Fruit fly (Drosophila melanogaster): Measurements from ENCODE around the gene enc.

The enc gene

dm6 chr3L:3785002-3785661, 33.3 kb upstream of the enc start:
- TF ChIP-seq Dfd (GFP tag; optimal IDR thresholded peaks at IDR 0.05) (peak; percentile 36), rgr (GFP tag; optimal IDR thresholded peaks at IDR 0.05) (peak; percentile 99), Hr83 (GFP tag; optimal IDR thresholded peaks at IDR 0.05; ENCODE audit: poor library complexity, severe bottlenecking) (peak; percentile 74), CG9705 (GFP tag; optimal IDR thresholded peaks at IDR 0.05) (peak; percentile 46), Rel (GFP tag; optimal IDR thresholded peaks at IDR 0.05) (peak; percentile 96), Rel (tag; optimal IDR thresholded peaks at IDR 0.05) (no peak), ey (GFP tag; optimal IDR thresholded peaks at IDR 0.05) (peak; percentile 99), CG32264 (GFP tag; optimal IDR thresholded peaks at IDR 0.05) (peak; percentile 99), fru (GFP tag; optimal IDR thresholded peaks at IDR 0.05) (peak; percentile 99), Hr78 (GFP tag; optimal IDR thresholded peaks at IDR 0.05) (no peak), brk (GFP tag; optimal IDR thresholded peaks at IDR 0.05) (peak; percentile 89), Myc (optimal IDR thresholded peaks at IDR 0.05) (no peak), dl (GFP tag; optimal IDR thresholded peaks at IDR 0.05; ENCODE audit: insufficient read depth in 1 of 2, partially characterized antibody in 2 of 2) (no peak), Abd-B (GFP tag; optimal IDR thresholded peaks at IDR 0.05) (no peak), woc (GFP tag; optimal IDR thresholded peaks at IDR 0.05) (peak; percentile 98), usp (GFP tag; optimal IDR thresholded peaks at IDR 0.05) (no peak), sage (GFP tag; optimal IDR thresholded peaks at IDR 0.05) (peak; percentile 94), HLH106 (tag; optimal IDR thresholded peaks at IDR 0.05) (peak; percentile 91), Jra (GFP tag; optimal IDR thresholded peaks at IDR 0.05) (peak; percentile 90), OdsH (GFP tag; optimal IDR thresholded peaks at IDR 0.05) (peak; percentile 98), h (GFP tag; optimal IDR thresholded peaks at IDR 0.05) (peak; percentile 99), lola (GFP tag; optimal IDR thresholded peaks at IDR 0.05) (no peak), sv (GFP tag; optimal IDR thresholded peaks at IDR 0.05) (peak; percentile 87), psq (GFP tag; optimal IDR thresholded peaks at IDR 0.05) (peak; percentile 98), dmrt93B (GFP tag; optimal IDR thresholded peaks at IDR 0.05) (peak; percentile 88), Sp1 (GFP tag; optimal IDR thresholded peaks at IDR 0.05) (peak; percentile 94), CrebA (GFP tag; optimal IDR thresholded peaks at IDR 0.05; ENCODE audit: borderline replicate concordance) (peak; percentile 92), dsf (GFP tag; optimal IDR thresholded peaks at IDR 0.05; ENCODE audit: borderline replicate concordance) (peak; percentile 87), tai (GFP tag; optimal IDR thresholded peaks at IDR 0.05) (peak; percentile 92), Dif (GFP tag; optimal IDR thresholded peaks at IDR 0.05; ENCODE audit: partially characterized antibody) (no peak), Vsx2 (GFP tag; optimal IDR thresholded peaks at IDR 0.05; ENCODE audit: partially characterized antibody) (no peak), Mio (GFP tag; optimal IDR thresholded peaks at IDR 0.05) (peak; percentile 92), GATAd (GFP tag; optimal IDR thresholded peaks at IDR 0.05) (peak; percentile 81), N (GFP tag; optimal IDR thresholded peaks at IDR 0.05) (no peak), foxo (GFP tag; optimal IDR thresholded peaks at IDR 0.05) (peak; percentile 90 to 99), br (GFP tag; optimal IDR thresholded peaks at IDR 0.05) (peak; percentile 98), pan (optimal IDR thresholded peaks at IDR 0.05) (no peak), jim (GFP tag; optimal IDR thresholded peaks at IDR 0.05) (no peak), Hnf4 (GFP tag; optimal IDR thresholded peaks at IDR 0.05) (peak; percentile 98)

dm6 chr3L:3785688-3786087, 32.8 kb upstream of the enc start:
- no peak for TF ChIP-seq Jra (GFP tag; optimal IDR thresholded peaks at IDR 0.05)
- no peak for TF ChIP-seq brk (GFP tag; optimal IDR thresholded peaks at IDR 0.05)
- TF ChIP-seq Hr78 (GFP tag; optimal IDR thresholded peaks at IDR 0.05), result no peak
- TF ChIP-seq dmrt93B (GFP tag; optimal IDR thresholded peaks at IDR 0.05), result no peak
- TF ChIP-seq rgr (GFP tag; optimal IDR thresholded peaks at IDR 0.05), result peak; percentile 12
- no peak for TF ChIP-seq Abd-B (GFP tag; optimal IDR thresholded peaks at IDR 0.05)
- TF ChIP-seq h (GFP tag; optimal IDR thresholded peaks at IDR 0.05), result no peak
- TF ChIP-seq psq (GFP tag; optimal IDR thresholded peaks at IDR 0.05), result no peak
- TF ChIP-seq N (GFP tag; optimal IDR thresholded peaks at IDR 0.05), result no peak
- TF ChIP-seq tai (GFP tag; optimal IDR thresholded peaks at IDR 0.05), result no peak
- no peak for TF ChIP-seq Hr83 (GFP tag; optimal IDR thresholded peaks at IDR 0.05; ENCODE audit: poor library complexity, severe bottlenecking)
- no peak for TF ChIP-seq dsf (GFP tag; optimal IDR thresholded peaks at IDR 0.05; ENCODE audit: borderline replicate concordance)
- no peak for TF ChIP-seq lola (GFP tag; optimal IDR thresholded peaks at IDR 0.05)
- no peak for TF ChIP-seq Dif (GFP tag; optimal IDR thresholded peaks at IDR 0.05; ENCODE audit: partially characterized antibody)
- TF ChIP-seq CG32264 (GFP tag; optimal IDR thresholded peaks at IDR 0.05), result peak; percentile 38
- TF ChIP-seq Dfd (GFP tag; optimal IDR thresholded peaks at IDR 0.05), result no peak
- no peak for TF ChIP-seq CG9705 (GFP tag; optimal IDR thresholded peaks at IDR 0.05)
- TF ChIP-seq Vsx2 (GFP tag; optimal IDR thresholded peaks at IDR 0.05; ENCODE audit: partially characterized antibody), result no peak
- TF ChIP-seq Sp1 (GFP tag; optimal IDR thresholded peaks at IDR 0.05), result no peak
- no peak for TF ChIP-seq Myc (optimal IDR thresholded peaks at IDR 0.05)
- TF ChIP-seq OdsH (GFP tag; optimal IDR thresholded peaks at IDR 0.05), result peak; percentile 15
- TF ChIP-seq GATAd (GFP tag; optimal IDR thresholded peaks at IDR 0.05), result no peak
- no peak for TF ChIP-seq Rel (GFP tag; optimal IDR thresholded peaks at IDR 0.05)
- TF ChIP-seq Rel (tag; optimal IDR thresholded peaks at IDR 0.05), result peak; percentile 60
- no peak for TF ChIP-seq dl (GFP tag; optimal IDR thresholded peaks at IDR 0.05; ENCODE audit: insufficient read depth in 1 of 2, partially characterized antibody in 2 of 2)
- TF ChIP-seq fru (GFP tag; optimal IDR thresholded peaks at IDR 0.05), result peak; percentile 23
- peak; percentile 13 for TF ChIP-seq HLH106 (tag; optimal IDR thresholded peaks at IDR 0.05)
- no peak for TF ChIP-seq Mio (GFP tag; optimal IDR thresholded peaks at IDR 0.05)
- TF ChIP-seq Hnf4 (GFP tag; optimal IDR thresholded peaks at IDR 0.05), result no peak
- TF ChIP-seq foxo (GFP tag; optimal IDR thresholded peaks at IDR 0.05), result peak in 1 of 2 experiments; percentile 30
- TF ChIP-seq woc (GFP tag; optimal IDR thresholded peaks at IDR 0.05), result no peak
- TF ChIP-seq usp (GFP tag; optimal IDR thresholded peaks at IDR 0.05), result no peak
- TF ChIP-seq jim (GFP tag; optimal IDR thresholded peaks at IDR 0.05), result no peak
- peak; percentile 34 for TF ChIP-seq ey (GFP tag; optimal IDR thresholded peaks at IDR 0.05)
- no peak for TF ChIP-seq sage (GFP tag; optimal IDR thresholded peaks at IDR 0.05)
- no peak for TF ChIP-seq CrebA (GFP tag; optimal IDR thresholded peaks at IDR 0.05; ENCODE audit: borderline replicate concordance)
- TF ChIP-seq pan (optimal IDR thresholded peaks at IDR 0.05), result no peak
- TF ChIP-seq sv (GFP tag; optimal IDR thresholded peaks at IDR 0.05), result no peak
- TF ChIP-seq br (GFP tag; optimal IDR thresholded peaks at IDR 0.05), result peak; percentile 15
